Fruit fly (Drosophila melanogaster): ENCODE data around the gene Atxn7.

The Atxn7 gene

dm6 chr2L:2373818-2374746 lies 1.6 kb upstream of the Atxn7 start, which contains the start of the genes CG3609 and CG15390:
Gene CG3609, minus strand, starts transcription at chr2L:2374627.
Gene CG15390, plus strand, starts transcription at chr2L:2374713.
- peak; percentile 76 for TF ChIP-seq CG17801 (GFP tag; optimal IDR thresholded peaks at IDR 0.05; ENCODE audit: partially characterized antibody)

DNA sequence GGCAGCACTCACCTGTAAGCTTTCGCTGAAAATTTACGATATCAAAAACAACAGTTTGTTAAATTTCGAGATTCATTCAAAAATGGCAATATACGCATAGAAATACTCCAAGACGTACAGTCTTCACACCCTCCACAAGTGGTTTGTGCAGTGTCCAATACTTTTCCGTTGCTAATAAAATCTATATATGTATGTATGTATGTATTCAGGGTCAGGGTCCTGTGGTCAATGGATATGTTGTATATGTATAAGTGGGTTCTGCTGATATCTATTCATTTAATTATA lies 719 bp downstream of the Atxn7 start:
- TF ChIP-seq CG17801 (GFP tag; optimal IDR thresholded peaks at IDR 0.05; ENCODE audit: partially characterized antibody): no peak

dm6 chr2L:2380805-2381204 lies 5.2 kb downstream of the Atxn7 start, which contains the start of gene Eogt:
Gene Eogt, plus strand, starts transcription at chr2L:2381097.
- TF ChIP-seq CG17801 (GFP tag; optimal IDR thresholded peaks at IDR 0.05; ENCODE audit: partially characterized antibody): peak; percentile 86

DNA sequence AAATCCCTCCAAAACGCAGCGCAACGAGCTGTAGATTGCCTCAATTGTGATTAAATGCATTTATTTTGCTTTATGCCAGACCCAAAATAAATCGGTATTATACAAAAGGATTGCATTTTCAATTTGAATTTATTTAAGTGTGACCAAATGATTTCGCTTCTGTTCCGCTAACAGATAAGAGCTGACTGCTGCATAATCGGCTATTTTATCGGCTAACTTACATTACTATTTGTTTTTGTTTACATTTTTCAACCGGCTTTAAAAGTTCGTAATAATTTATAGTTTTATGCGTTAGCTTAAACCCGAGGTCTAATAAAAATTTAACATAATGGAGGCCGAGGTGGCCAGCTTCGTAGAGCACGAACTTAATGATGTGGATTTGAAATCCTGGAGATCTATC lies 7.3 kb downstream of the Atxn7 start, which contains the start of gene PIG-Wa:
TSS of gene PIG-Wa (plus strand) at position 232 of the 400 bp plus-strand sequence.
- no peak for TF ChIP-seq CG17801 (GFP tag; optimal IDR thresholded peaks at IDR 0.05; ENCODE audit: partially characterized antibody)

DNA sequence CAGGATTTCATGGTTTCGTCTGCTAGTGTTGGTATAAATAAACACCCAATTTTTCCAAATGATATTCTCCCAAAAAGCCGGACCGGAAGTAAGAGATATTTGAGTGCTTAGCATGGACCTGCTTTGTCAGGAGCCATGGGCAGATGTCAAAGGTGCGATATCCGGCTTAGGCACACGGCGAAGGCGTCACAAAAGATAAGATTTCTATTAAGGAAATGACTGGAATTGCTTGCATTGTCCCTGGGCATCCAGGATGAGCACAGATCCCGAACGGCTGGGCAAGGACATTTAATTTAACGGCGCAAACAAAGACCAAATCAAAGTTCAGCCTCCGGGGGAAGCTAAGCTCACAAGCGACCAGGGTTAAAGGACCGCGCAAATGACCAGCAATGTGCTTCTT lies 10.1 kb downstream of the Atxn7 start, which contains the start of gene CG3557:
TSS of gene CG3557 (minus strand) at position 101 of the 400 bp plus-strand sequence.
- no peak for TF ChIP-seq CG17801 (GFP tag; optimal IDR thresholded peaks at IDR 0.05; ENCODE audit: partially characterized antibody)

dm6 chr2L:2390589-2390988 lies 14.9 kb downstream of the Atxn7 start, which contains the start of gene CG43750:
Gene CG43750, minus strand, starts transcription at chr2L:2390689.
- TF ChIP-seq CG17801 (GFP tag; optimal IDR thresholded peaks at IDR 0.05; ENCODE audit: partially characterized antibody): no peak

DNA sequence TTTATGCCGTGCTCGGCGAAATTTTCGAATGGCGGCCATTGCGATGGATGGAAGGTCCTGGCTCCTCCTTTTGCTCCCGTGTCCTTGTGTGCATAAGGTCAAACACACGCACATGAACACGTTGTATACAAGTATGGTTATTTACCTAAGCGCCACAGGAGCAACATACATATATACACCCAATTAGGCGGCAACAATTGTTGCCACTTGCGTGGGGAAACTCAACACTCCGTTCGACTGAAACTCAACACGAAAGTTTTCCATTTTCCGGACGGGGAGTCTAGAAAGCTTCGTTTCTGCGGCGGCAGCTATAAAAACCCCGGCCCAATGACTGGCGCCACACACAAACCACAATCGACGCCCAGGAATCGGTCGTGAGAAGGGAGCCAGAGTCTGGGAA lies 15.7 kb downstream of the Atxn7 start, which contains the start of gene CG46448:
TSS of gene CG46448 (plus strand) at position 340 of the 400 bp plus-strand sequence.
- TF ChIP-seq CG17801 (GFP tag; optimal IDR thresholded peaks at IDR 0.05; ENCODE audit: partially characterized antibody): no peak

DNA sequence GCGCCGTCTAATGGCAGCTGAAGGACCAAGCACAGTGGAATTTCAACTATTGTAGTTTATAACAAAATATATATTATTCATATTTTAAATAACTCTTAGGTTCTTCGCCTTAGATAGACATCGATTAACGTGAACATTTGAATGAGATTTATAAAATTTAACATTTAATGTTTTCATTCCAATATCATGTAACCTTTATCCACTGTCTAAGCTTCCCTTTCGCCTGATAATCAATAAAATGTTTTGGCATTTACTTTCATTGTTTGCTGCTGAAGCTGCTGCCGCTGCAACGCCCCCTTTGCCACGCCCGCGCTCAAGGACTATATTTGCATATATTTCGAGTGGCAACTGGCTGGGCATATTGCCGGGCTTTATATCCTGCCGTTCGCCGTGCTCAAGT lies 19.2 kb downstream of the Atxn7 start:
- TF ChIP-seq CG17801 (GFP tag; optimal IDR thresholded peaks at IDR 0.05; ENCODE audit: partially characterized antibody): no peak

- no peak for TF ChIP-seq CG17801 (GFP tag; optimal IDR thresholded peaks at IDR 0.05; ENCODE audit: partially characterized antibody)
Observed at dm6 chr2L:2397080-2397479, 21.4 kb downstream of the Atxn7 start.

DNA sequence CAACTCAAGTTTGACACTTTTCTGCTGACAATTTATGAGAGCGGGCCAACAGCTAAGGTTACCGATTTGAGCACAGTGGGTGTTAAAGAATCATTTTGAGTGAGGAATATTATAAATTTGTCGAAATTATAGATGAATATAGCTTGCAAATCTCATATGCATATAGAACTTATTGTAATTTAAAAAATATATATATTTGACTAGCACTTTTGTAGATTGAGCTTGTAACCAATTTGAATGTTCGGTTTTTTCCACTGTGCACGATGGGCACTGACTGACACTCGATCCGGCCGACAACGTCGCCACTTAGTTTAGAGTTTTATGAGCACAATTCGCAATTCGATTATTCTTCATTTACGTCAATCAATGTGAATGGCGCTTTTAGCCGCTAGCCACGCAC lies 22.8 kb downstream of the Atxn7 start:
- TF ChIP-seq CG17801 (GFP tag; optimal IDR thresholded peaks at IDR 0.05; ENCODE audit: partially characterized antibody): no peak

DNA sequence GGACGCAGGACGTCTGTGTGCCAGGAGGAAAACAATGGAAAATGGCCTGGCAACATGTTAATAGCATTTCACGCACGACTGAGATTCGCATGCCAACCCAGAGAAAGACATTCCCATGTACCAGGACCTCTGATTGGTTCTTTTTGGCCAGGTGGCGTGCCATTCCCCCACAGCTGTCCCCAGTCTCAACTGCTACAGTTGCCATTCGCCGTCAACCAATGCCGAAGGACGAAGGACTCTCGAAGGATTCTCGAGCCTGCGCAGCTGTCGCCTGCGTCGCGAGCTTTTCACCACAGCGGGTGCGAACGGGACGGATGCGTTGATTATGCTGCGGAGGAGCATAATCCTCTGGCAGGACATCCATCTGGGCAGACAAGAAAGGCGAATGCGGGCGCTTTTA lies 24.3 kb downstream of the Atxn7 start, which contains the start of gene VGlut:
TSS of gene VGlut (plus strand) at position 399 of the 400 bp plus-strand sequence.
- TF ChIP-seq CG17801 (GFP tag; optimal IDR thresholded peaks at IDR 0.05; ENCODE audit: partially characterized antibody): no peak

- no peak for TF ChIP-seq CG17801 (GFP tag; optimal IDR thresholded peaks at IDR 0.05; ENCODE audit: partially characterized antibody)
Observed at dm6 chr2L:2402194-2402593, 26.6 kb downstream of the Atxn7 start.

DNA sequence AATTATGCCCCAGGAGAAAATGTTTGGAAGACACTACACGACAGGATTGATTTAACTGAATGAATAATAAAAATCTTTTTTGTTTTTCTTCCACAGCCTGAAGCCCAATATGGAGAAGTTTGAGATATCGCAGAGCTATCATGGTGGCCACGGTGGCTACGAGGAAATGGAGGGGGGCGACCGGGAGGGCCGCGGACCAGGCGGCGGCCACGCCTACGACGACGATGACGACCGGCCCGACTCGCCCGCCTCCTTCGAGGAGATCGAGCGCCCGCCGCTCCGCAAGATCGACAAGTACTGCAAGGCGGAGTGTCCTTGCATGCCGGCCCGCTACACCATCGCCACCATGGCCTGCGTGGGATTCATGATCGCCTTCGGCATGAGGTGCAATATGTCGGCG lies 29.0 kb downstream of the Atxn7 start:
- no peak for TF ChIP-seq CG17801 (GFP tag; optimal IDR thresholded peaks at IDR 0.05; ENCODE audit: partially characterized antibody)

- no peak for TF ChIP-seq CG17801 (GFP tag; optimal IDR thresholded peaks at IDR 0.05; ENCODE audit: partially characterized antibody)
Observed at dm6 chr2L:2413093-2413492, 37.5 kb downstream of the Atxn7 start.

- TF ChIP-seq CG17801 (GFP tag; optimal IDR thresholded peaks at IDR 0.05; ENCODE audit: partially characterized antibody): no peak
Observed at dm6 chr2L:2415109-2415508, 39.5 kb downstream of the Atxn7 start, which contains the start of gene CG18641. Gene CG18641, minus strand, starts transcription at chr2L:2415322.

DNA sequence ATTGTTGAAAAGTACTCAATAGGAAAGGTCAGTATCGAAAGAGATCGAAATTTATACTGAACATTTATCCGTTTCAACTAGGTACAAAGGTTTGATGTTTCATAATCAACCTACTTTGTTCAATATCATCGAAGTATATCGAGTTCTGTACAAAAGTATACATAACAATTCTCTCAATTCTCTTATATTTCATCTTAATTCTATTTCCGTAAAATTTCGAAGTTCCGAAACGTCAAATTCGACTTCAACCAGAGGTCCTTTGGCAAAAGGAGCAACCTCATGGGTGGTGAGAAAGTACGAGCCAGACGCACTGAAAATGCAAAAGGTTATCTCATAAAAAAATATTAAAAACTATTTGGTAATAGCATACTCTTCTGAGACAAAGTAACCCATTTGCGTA lies 41.0 kb downstream of the Atxn7 start, which contains the start of gene CG31948:
TSS of gene CG31948 (minus strand) at position 101 of the 400 bp plus-strand sequence.
- TF ChIP-seq CG17801 (GFP tag; optimal IDR thresholded peaks at IDR 0.05; ENCODE audit: partially characterized antibody): no peak

All from ovary, adult (tissue).